Fruit fly (Drosophila melanogaster) whole organism, embryonic: ENCODE measurements around the gene CG33552.

Experiments
- Aef1 ChIP-seq: fragments of 200-800 bp; sonication (Bioruptor generic); IDR thresholded peaks from 3 replicates; pipeline ENCODE4 v1.3.6; 2022; ENCODE audit warnings: missing biosample characterization, missing genetic modification characterization
- CG10147 ChIP-seq: fragments of 200-800 bp; sonication (Bioruptor generic); optimal IDR thresholded peaks from 2 replicates; lab custom pipeline; 2019; ENCODE audit warnings: missing biosample characterization, mild to moderate bottlenecking, missing genetic modification characterization, moderate library complexity
- CG10654 ChIP-seq: fragments of 200-800 bp; sonication (Bioruptor generic); optimal IDR thresholded peaks from 2 replicates; lab custom pipeline; 2016; ENCODE audit warnings: missing biosample characterization, missing genetic modification characterization
- CG12299 ChIP-seq: fragments of 200-800 bp; sonication (Bioruptor generic); optimal IDR thresholded peaks from 2 replicates; lab custom pipeline; 2018; ENCODE audit warnings: missing biosample characterization, mild to moderate bottlenecking, missing genetic modification characterization
- CG14667 ChIP-seq: fragments of 200-800 bp; sonication (Bioruptor generic); IDR thresholded peaks from 2 replicates; pipeline ENCODE4 v1.3.6; 2022; ENCODE audit warnings: missing biosample characterization, missing genetic modification characterization
- CG17328 ChIP-seq: fragments of 200-800 bp; sonication (Bioruptor generic); IDR thresholded peaks from 2 replicates; pipeline ENCODE4 v1.3.6; 2022; ENCODE audit warnings: missing biosample characterization, missing genetic modification characterization
- CG17361 ChIP-seq: fragments of 200-800 bp; sonication (Bioruptor generic); IDR thresholded peaks from 3 replicates; pipeline ENCODE4 v1.3.6; 2022; ENCODE audit warnings: missing biosample characterization, missing genetic modification characterization
- CG17568 ChIP-seq: fragments of 200-800 bp; sonication (Bioruptor generic); optimal IDR thresholded peaks from 2 replicates; lab custom pipeline; 2018; ENCODE audit warnings: missing biosample characterization, mild to moderate bottlenecking, missing genetic modification characterization, moderate library complexity
- CG17829 ChIP-seq: fragments of 200-800 bp; optimal IDR thresholded peaks from 2 replicates; lab custom pipeline; 2019; ENCODE audit warnings: missing biosample characterization, mild to moderate bottlenecking, missing genetic modification characterization, moderate library complexity
- CG18599 ChIP-seq: fragments of 200-800 bp; sonication (Bioruptor generic); optimal IDR thresholded peaks from 3 replicates; lab custom pipeline; 2017; ENCODE audit warnings: missing biosample characterization, missing genetic modification characterization, mild to moderate bottlenecking, moderate library complexity, missing genetic modification reagents
- CG30403 ChIP-seq: fragments of 200-800 bp; sonication (Bioruptor generic); optimal IDR thresholded peaks from 3 replicates; lab custom pipeline; 2016; ENCODE audit warnings: missing biosample characterization, missing genetic modification characterization
- CG31388 ChIP-seq: fragments of 200-800 bp; sonication (Bioruptor generic); optimal IDR thresholded peaks from 2 replicates; lab custom pipeline; 2016; ENCODE audit warnings: missing biosample characterization, missing genetic modification characterization
- CG31441 ChIP-seq: fragments of 200-800 bp; sonication (Bioruptor generic); IDR thresholded peaks from 2 replicates; pipeline ENCODE4 v1.3.6; 2022; ENCODE audit warnings: missing biosample characterization, missing genetic modification characterization
- CG3838 ChIP-seq: fragments of 200-800 bp; sonication (Bioruptor generic); optimal IDR thresholded peaks from 3 replicates; lab custom pipeline; 2016; ENCODE audit warnings: missing biosample characterization, missing genetic modification characterization
- CG3847 ChIP-seq: fragments of 200-800 bp; sonication (Bioruptor generic); IDR thresholded peaks from 2 replicates; pipeline ENCODE4 v1.3.6; 2022; ENCODE audit warnings: missing biosample characterization, missing genetic modification characterization
- CG42726 ChIP-seq: fragments of 200-800 bp; sonication (Bioruptor generic); IDR thresholded peaks from 2 replicates; pipeline ENCODE4 v1.3.6; 2022; ENCODE audit warnings: missing biosample characterization, missing genetic modification characterization; ENCODE audit not compliant: partially characterized antibody
- CG6683 ChIP-seq: fragments of 200-800 bp; sonication (Bioruptor generic); optimal IDR thresholded peaks from 2 replicates; lab custom pipeline; 2017; ENCODE audit warnings: missing biosample characterization, mild to moderate bottlenecking, missing genetic modification characterization, missing genetic modification reagents
- CG6813 ChIP-seq: fragments of 200-800 bp; sonication (Bioruptor generic); optimal IDR thresholded peaks from 2 replicates; lab custom pipeline; 2017; ENCODE audit warnings: missing biosample characterization, missing genetic modification characterization, mild to moderate bottlenecking, moderate library complexity, missing genetic modification reagents
- CG8388 ChIP-seq: fragments of 200-800 bp; sonication (Bioruptor generic); optimal IDR thresholded peaks from 2 replicates; lab custom pipeline; 2019; ENCODE audit warnings: missing biosample characterization, mild to moderate bottlenecking, missing genetic modification characterization, moderate library complexity
- CG9215 ChIP-seq: fragments of 200-800 bp; sonication (Bioruptor generic); IDR thresholded peaks from 2 replicates; pipeline ENCODE4 v1.3.6; 2022; ENCODE audit warnings: missing biosample characterization, missing genetic modification characterization
- CG9437 ChIP-seq: fragments of 200-800 bp; sonication (Bioruptor generic); optimal IDR thresholded peaks from 2 replicates; lab custom pipeline; 2018; ENCODE audit warnings: missing biosample characterization, mild to moderate bottlenecking, missing genetic modification characterization
- CTCF ChIP-seq: fragments of 200-800 bp; sonication (Bioruptor generic); optimal IDR thresholded peaks from 2 replicates; lab custom pipeline; 2017; ENCODE audit warnings: missing biosample characterization, mild to moderate bottlenecking, missing genetic modification characterization, moderate library complexity
- E2f2 ChIP-seq: fragments of 200-800 bp; sonication (Bioruptor generic); IDR thresholded peaks from 2 replicates; pipeline ENCODE4 v1.3.6; 2022; ENCODE audit warnings: missing biosample characterization, missing genetic modification characterization
- Hey ChIP-seq: fragments of 200-800 bp; sonication (Bioruptor generic); optimal IDR thresholded peaks from 3 replicates; lab custom pipeline; 2018; ENCODE audit warnings: missing biosample characterization, mild to moderate bottlenecking, missing genetic modification characterization
- Hr39 ChIP-seq: fragments of >200 bp; optimal IDR thresholded peaks from 2 replicates; lab custom pipeline; 2017
- Lpt ChIP-seq: fragments of >200 bp; optimal IDR thresholded peaks from 2 replicates; lab custom pipeline; 2018; ENCODE audit warnings: missing biosample characterization, missing genetic modification characterization
- Max ChIP-seq: fragments of 200-800 bp; sonication (Bioruptor generic); optimal IDR thresholded peaks from 2 replicates; lab custom pipeline; 2016; ENCODE audit warnings: missing biosample characterization, mild to moderate bottlenecking, missing genetic modification characterization
- Pdp1 ChIP-seq, 2 experiments: fragments of 200-800 bp; sonication (Bioruptor generic); optimal IDR thresholded peaks; 3 replicates each; lab custom pipeline; 2016; ENCODE audit warnings: missing biosample characterization in 2 of 2, missing genetic modification characterization in 2 of 2, mild to moderate bottlenecking in 1 of 2, moderate library complexity in 1 of 2
- Side ChIP-seq: fragments of 200-800 bp; sonication (Bioruptor generic); optimal IDR thresholded peaks from 2 replicates; lab custom pipeline; 2016; ENCODE audit warnings: missing biosample characterization, missing genetic modification characterization
- Xbp1 ChIP-seq: fragments of 200-800 bp; sonication (Bioruptor generic); optimal IDR thresholded peaks from 3 replicates; lab custom pipeline; 2016; ENCODE audit warnings: missing biosample characterization, mild to moderate bottlenecking, missing genetic modification characterization
- aop ChIP-seq: fragments of 200-800 bp; sonication (Bioruptor generic); IDR thresholded peaks from 2 replicates; pipeline ENCODE4 v1.3.6; 2022; ENCODE audit warnings: missing biosample characterization, missing genetic modification characterization
- btn ChIP-seq: fragments of 200-800 bp; sonication (Bioruptor generic); optimal IDR thresholded peaks from 2 replicates; lab custom pipeline; 2016; ENCODE audit warnings: missing biosample characterization, missing genetic modification characterization
- crol ChIP-seq: fragments of 200-800 bp; sonication (Bioruptor generic); IDR thresholded peaks from 2 replicates; pipeline ENCODE4 v1.3.6; 2022; ENCODE audit warnings: missing biosample characterization, missing genetic modification characterization
- danr ChIP-seq: fragments of 200-800 bp; sonication (Bioruptor generic); IDR thresholded peaks from 2 replicates; pipeline ENCODE4 v1.3.6; 2022; ENCODE audit warnings: missing biosample characterization, missing genetic modification characterization
- dmrt99B ChIP-seq: fragments of 200-800 bp; sonication (Bioruptor generic); optimal IDR thresholded peaks from 2 replicates; lab custom pipeline; 2018; ENCODE audit warnings: missing biosample characterization, mild to moderate bottlenecking, missing genetic modification characterization, moderate library complexity
- eyg ChIP-seq: fragments of 200-800 bp; sonication (Bioruptor generic); optimal IDR thresholded peaks from 3 replicates; lab custom pipeline; 2016; ENCODE audit warnings: missing biosample characterization, missing genetic modification characterization
- fd96Cb ChIP-seq: fragments of 200-800 bp; sonication (Bioruptor generic); optimal IDR thresholded peaks from 2 replicates; lab custom pipeline; 2018; ENCODE audit warnings: missing biosample characterization, mild to moderate bottlenecking, missing genetic modification characterization, moderate library complexity
- her ChIP-seq: fragments of 200-800 bp; sonication (Bioruptor generic); optimal IDR thresholded peaks from 2 replicates; lab custom pipeline; 2016; ENCODE audit warnings: missing biosample characterization, missing genetic modification characterization
- jumu ChIP-seq: fragments of 200-800 bp; sonication (Bioruptor generic); optimal IDR thresholded peaks from 3 replicates; lab custom pipeline; 2016; ENCODE audit warnings: missing biosample characterization, missing genetic modification characterization
- lab ChIP-seq: fragments of 200-800 bp; sonication (Bioruptor generic); optimal IDR thresholded peaks from 3 replicates; lab custom pipeline; 2017; ENCODE audit warnings: missing biosample characterization, missing genetic modification characterization, mild to moderate bottlenecking, moderate library complexity, missing genetic modification reagents
- onecut ChIP-seq: fragments of 200-800 bp; sonication (Bioruptor generic); IDR thresholded peaks from 2 replicates; pipeline ENCODE4 v1.3.6; 2022; ENCODE audit warnings: missing biosample characterization, missing genetic modification characterization
- phol ChIP-seq: fragments of 200-800 bp; sonication (Bioruptor generic); optimal IDR thresholded peaks from 3 replicates; lab custom pipeline; 2018; ENCODE audit warnings: missing biosample characterization, mild to moderate bottlenecking, missing genetic modification characterization, moderate library complexity
- run ChIP-seq: fragments of 200-800 bp; sonication (Bioruptor generic); optimal IDR thresholded peaks from 3 replicates; lab custom pipeline; 2018; ENCODE audit warnings: missing biosample characterization, mild to moderate bottlenecking, missing genetic modification characterization
- sc ChIP-seq, 3 experiments: fragments of >200 bp in 2 of 3; fragments of 200-800 bp in 1 of 3; sonication (Bioruptor generic) in 1 of 3; optimal IDR thresholded peaks; 2 replicates in 2 of 3; 3 replicates in 1 of 3; lab custom pipeline; 2017; ENCODE audit warnings: mild to moderate bottlenecking in 1 of 3, missing biosample characterization in 1 of 3, missing genetic modification characterization in 1 of 3, missing genetic modification reagents in 1 of 3
- slbo ChIP-seq: fragments of 200-800 bp; sonication (Bioruptor generic); IDR thresholded peaks from 2 replicates; pipeline ENCODE4 v1.3.6; 2022; ENCODE audit warnings: missing biosample characterization, missing genetic modification characterization
- slou ChIP-seq: fragments of 200-800 bp; sonication (Bioruptor generic); optimal IDR thresholded peaks from 3 replicates; lab custom pipeline; 2016; ENCODE audit warnings: missing biosample characterization, missing genetic modification characterization
- sna ChIP-seq: fragments of 200-800 bp; sonication (Bioruptor generic); IDR thresholded peaks from 2 replicates; pipeline ENCODE4 v1.3.6; 2022; ENCODE audit warnings: missing biosample characterization, missing genetic modification characterization; ENCODE audit not compliant: partially characterized antibody
- ssp ChIP-seq: fragments of 200-800 bp; sonication (Bioruptor generic); IDR thresholded peaks from 2 replicates; pipeline ENCODE4 v1.3.6; 2022; ENCODE audit warnings: missing biosample characterization, missing genetic modification characterization
- tgo ChIP-seq: fragments of 200-800 bp; sonication (Bioruptor generic); IDR thresholded peaks from 3 replicates; pipeline ENCODE4 v1.3.6; 2022; ENCODE audit warnings: missing biosample characterization, missing genetic modification characterization
- tx ChIP-seq: fragments of 200-800 bp; sonication (Bioruptor generic); optimal IDR thresholded peaks from 2 replicates; lab custom pipeline; 2016; ENCODE audit warnings: missing biosample characterization, missing genetic modification characterization
- zf30C ChIP-seq: fragments of 200-800 bp; sonication (Bioruptor generic); optimal IDR thresholded peaks from 3 replicates; lab custom pipeline; 2018; ENCODE audit warnings: missing biosample characterization, mild to moderate bottlenecking, missing genetic modification characterization

The CG33552 gene

DNA sequence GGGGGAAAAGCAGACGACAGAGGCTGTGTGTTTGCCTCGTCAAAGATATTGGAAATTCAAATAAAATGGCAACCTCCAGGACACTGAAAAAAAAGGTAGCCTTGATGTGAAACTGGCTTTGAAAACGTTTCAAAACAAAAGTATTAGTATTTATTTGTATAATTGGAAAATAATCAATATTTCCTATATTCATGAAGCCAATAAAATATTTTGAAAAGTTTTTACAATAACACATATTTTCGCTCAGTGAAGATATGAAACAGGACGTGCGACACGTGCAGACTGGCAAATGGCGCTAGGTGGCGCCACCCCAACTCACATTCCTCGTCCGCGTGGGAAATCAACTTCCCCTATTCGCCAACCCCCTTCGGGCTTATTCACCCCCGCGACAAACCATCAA is 34.5 kb upstream of the CG33552 start (continued):
- TF ChIP-seq tgo (GFP tag; lab: Robert Waterston, UW) (peak; percentile 61), Xbp1 (GFP tag; lab: Kevin White, UChicago) (peak; percentile 47), CG14667 (peak; percentile 42; the same call in 1 of the 2 replicates), aop (GFP tag; lab: Robert Waterston, UW) (no peak), ssp (GFP tag; lab: Robert Waterston, UW) (no peak), CG9437 (GFP tag; lab: Kevin White, UChicago) (peak; percentile 11), jumu (no peak), CG9215 (GFP tag; lab: Robert Waterston, UW) (peak; percentile 23; the same call in 1 of the 2 replicates), E2f2 (GFP tag; lab: Robert Waterston, UW) (peak; percentile 16; the same call in 1 of the 2 replicates), sc (optimal IDR thresholded peaks at IDR 0.05; lab: Kevin White, UChicago) (no peak), sc (GFP tag; optimal IDR thresholded peaks at IDR 0.05; lab: Kevin White, UChicago) (no peak), slou (GFP tag; lab: Kevin White, UChicago) (peak; percentile 27), Lpt (GFP tag; lab: Kevin White, UChicago) (no peak), tx (GFP tag; lab: Kevin White, UChicago) (no peak), danr (GFP tag; lab: Robert Waterston, UW) (no peak), crol (0 out of 2 replicates have a peak, but pooled peaks have one; percentile 47), run (tag; lab: Kevin White, UChicago) (peak; percentile 20), CG6683 (GFP tag; lab: Kevin White, UChicago) (peak; percentile 57), CG17568 (GFP tag; lab: Kevin White, UChicago) (no peak), her (GFP tag; lab: Kevin White, UChicago) (no peak), fd96Cb (peak; percentile 16), Max (GFP tag; lab: Kevin White, UChicago) (peak; percentile 42), CG17328 (peak; percentile 63; the same call in 1 of the 2 replicates), CG3847 (peak; percentile 51), CG42726 (GFP tag; lab: Robert Waterston, UW) (no peak), CG31388 (GFP tag; lab: Kevin White, UChicago) (no peak), CG6813 (GFP tag; lab: Kevin White, UChicago) (peak; percentile 32), btn (no peak), CG10654 (peak; percentile 26), sna (GFP tag; lab: Robert Waterston, UW) (no peak), Pdp1 (GFP tag; optimal IDR thresholded peaks at IDR 0.05; lab: Kevin White, UChicago) (peak; percentile 2 to 11), CG17829 (tag; lab: Kevin White, UChicago) (peak; percentile 28), zf30C (GFP tag; lab: Kevin White, UChicago) (peak; percentile 46), CG8388 (GFP tag; lab: Kevin White, UChicago) (peak; percentile 21), CG31441 (GFP tag; lab: Robert Waterston, UW) (peak; percentile 71), Aef1 (GFP tag; lab: Robert Waterston, UW) (no peak), Hey (tag; lab: Kevin White, UChicago) (peak; percentile 44), CG17361 (peak; percentile 55; the same call in 2 of the 3 replicates), Side (GFP tag; lab: Kevin White, UChicago) (no peak), CTCF (GFP tag; lab: Kevin White, UChicago) (peak; percentile 80), CG12299 (peak; percentile 33), lab (GFP tag; lab: Kevin White, UChicago) (peak; percentile 87), dmrt99B (tag; lab: Kevin White, UChicago) (peak; percentile 73), CG30403 (peak; percentile 61), CG3838 (GFP tag; lab: Kevin White, UChicago) (no peak), onecut (GFP tag; lab: Robert Waterston, UW) (peak; percentile 50), Hr39 (lab: Kevin White, UChicago) (no peak), phol (tag; lab: Kevin White, UChicago) (peak; percentile 51), eyg (no peak), slbo (GFP tag; lab: Robert Waterston, UW) (peak; percentile 71; the same call in 1 of the 2 replicates), CG18599 (GFP tag; lab: Kevin White, UChicago) (peak; percentile 87), CG10147 (GFP tag; lab: Kevin White, UChicago) (peak; percentile 68)
